Worm (Caenorhabditis elegans): ENCODE results near the gene T02E9.5.

DNA sequence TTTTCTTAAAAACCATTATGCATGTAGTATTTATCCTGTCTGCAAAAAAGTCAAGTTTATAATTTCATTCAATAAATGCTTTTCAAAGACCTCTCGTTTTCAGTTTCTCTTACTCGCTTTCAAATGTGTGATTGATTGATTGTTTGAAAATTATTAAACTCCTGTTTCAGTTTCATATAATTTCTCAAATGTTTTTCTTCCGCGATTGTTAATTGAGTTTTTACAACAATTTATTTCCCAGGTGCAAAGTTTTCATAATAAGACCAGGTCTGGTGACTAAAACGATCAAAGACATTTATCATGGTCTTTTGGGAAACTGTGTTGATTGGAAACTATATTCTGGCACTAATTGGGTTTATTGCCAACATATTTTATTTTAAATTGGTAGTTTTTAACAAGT is 47.6 kb upstream of the T02E9.5 start, which contains the start of gene T03F7.6:
- TF ChIP-seq ama-1 (optimal IDR thresholded peaks at IDR 0.05): no peak
- TF ChIP-seq tra-4 (tag; optimal IDR thresholded peaks at IDR 0.05): no peak
- TF ChIP-seq B0310.2 (tag; optimal IDR thresholded peaks at IDR 0.05): no peak
- TF ChIP-seq flt-1 (GFP tag; IDR thresholded peaks at IDR 0.05): no peak
- no peak for TF ChIP-seq tbx-37 (GFP tag; conservative IDR thresholded peaks at IDR 0.05)
- no peak for TF ChIP-seq ets-7 (tag; optimal IDR thresholded peaks at IDR 0.05)
- TF ChIP-seq ceh-13 (GFP tag; optimal IDR thresholded peaks at IDR 0.05): no peak
- TF ChIP-seq tbx-11 (GFP tag; IDR thresholded peaks at IDR 0.05): no peak
- TF ChIP-seq scrt-1 (GFP tag; IDR thresholded peaks at IDR 0.05): no peak
- no peak for TF ChIP-seq pes-1 (GFP tag; IDR thresholded peaks at IDR 0.05)
- TF ChIP-seq sea-1 (GFP tag; conservative IDR thresholded peaks at IDR 0.05): no peak
- TF ChIP-seq hmbx-1 (tag; optimal IDR thresholded peaks at IDR 0.05): no peak
- TF ChIP-seq F13C5.2 (tag; optimal IDR thresholded peaks at IDR 0.05): no peak
- TF ChIP-seq ceh-36 (tag; optimal IDR thresholded peaks at IDR 0.05): no peak
